Worm (Caenorhabditis elegans) whole organism, mixed stage, embryonic: ENCODE results near the gene srsx-40.

ENCODE experiments used
- M03D4.4 ChIP-seq: sonication (generic microtip); optimal IDR thresholded peaks from 2 replicates; lab custom pipeline; 2017; ENCODE audit warnings: mild to moderate bottlenecking, missing genetic modification characterization, missing compliant biosample characterization
- bed-3 ChIP-seq: fragments of 200-800 bp; sonication (Bioruptor generic); optimal IDR thresholded peaks from 3 replicates; lab custom pipeline; 2018; ENCODE audit warnings: mild to moderate bottlenecking, missing genetic modification characterization, moderate library complexity, missing compliant biosample characterization
- blmp-1 ChIP-seq: fragments of 150-350 bp; optimal IDR thresholded peaks from 2 replicates; lab custom pipeline; 2014; ENCODE audit warnings: missing biosample characterization, missing genetic modification characterization
- ceh-39 ChIP-seq: fragments of 150-350 bp; optimal IDR thresholded peaks from 2 replicates; lab custom pipeline; 2014; ENCODE audit warnings: missing biosample characterization, missing genetic modification characterization
- ceh-43 ChIP-seq: fragments of 200-800 bp; sonication (Bioruptor generic); optimal IDR thresholded peaks from 2 replicates; lab custom pipeline; 2018; ENCODE audit warnings: mild to moderate bottlenecking, missing genetic modification characterization, moderate library complexity, missing compliant biosample characterization
- ceh-83 ChIP-seq: fragments of 200-800 bp; sonication (Bioruptor generic); optimal IDR thresholded peaks from 2 replicates; lab custom pipeline; 2018; ENCODE audit warnings: mild to moderate bottlenecking, missing genetic modification characterization, missing compliant biosample characterization
- ces-1 ChIP-seq: fragments of 150-350 bp; optimal IDR thresholded peaks from 2 replicates; lab custom pipeline; 2014; ENCODE audit warnings: missing biosample characterization, missing genetic modification reagents, missing genetic modification characterization
- cnd-1 ChIP-seq: fragments of 200-800 bp; sonication (Bioruptor generic); optimal IDR thresholded peaks from 2 replicates; lab custom pipeline; 2018; ENCODE audit warnings: mild to moderate bottlenecking, missing genetic modification characterization, missing compliant biosample characterization
- drap-1 ChIP-seq: fragments of 200-800 bp; sonication (Bioruptor generic); optimal IDR thresholded peaks from 3 replicates; lab custom pipeline; 2018; ENCODE audit warnings: mild to moderate bottlenecking, missing genetic modification characterization, missing compliant biosample characterization
- elt-1 ChIP-seq: sonication (generic microtip); optimal IDR thresholded peaks from 2 replicates; lab custom pipeline; 2017; ENCODE audit warnings: missing genetic modification characterization, mild to moderate bottlenecking, missing compliant biosample characterization, antibody characterized with exemption, moderate library complexity, borderline replicate concordance; ENCODE audit not compliant: insufficient read depth
- elt-3 ChIP-seq: fragments of 150-350 bp; optimal IDR thresholded peaks from 2 replicates; lab custom pipeline; 2014; ENCODE audit warnings: missing biosample characterization, missing genetic modification characterization
- flh-1 ChIP-seq: fragments of 200-800 bp; sonication (Bioruptor generic); optimal IDR thresholded peaks from 2 replicates; lab custom pipeline; 2018; ENCODE audit warnings: mild to moderate bottlenecking, missing genetic modification characterization, moderate library complexity, missing compliant biosample characterization
- ham-2 ChIP-seq: fragments of 200-800 bp; sonication (Bioruptor generic); optimal IDR thresholded peaks from 2 replicates; lab custom pipeline; 2018; ENCODE audit warnings: mild to moderate bottlenecking, missing genetic modification characterization, missing compliant biosample characterization
- hlh-1 ChIP-seq: fragments of 150-350 bp; optimal IDR thresholded peaks from 2 replicates; lab custom pipeline; 2014; ENCODE audit warnings: missing biosample characterization, missing genetic modification reagents, missing genetic modification characterization
- lin-13 ChIP-seq: fragments of 150-350 bp; optimal IDR thresholded peaks from 2 replicates; lab custom pipeline; 2014; ENCODE audit warnings: missing biosample characterization, missing genetic modification characterization
- lin-32 ChIP-seq: fragments of 200-800 bp; sonication (Bioruptor generic); optimal IDR thresholded peaks from 2 replicates; lab custom pipeline; 2018; ENCODE audit warnings: mild to moderate bottlenecking, missing genetic modification characterization, missing compliant biosample characterization
- lsy-2 ChIP-seq: fragments of 150-350 bp; optimal IDR thresholded peaks from 2 replicates; lab custom pipeline; 2014; ENCODE audit warnings: missing biosample characterization, missing genetic modification characterization
- mab-5 ChIP-seq: fragments of 150-350 bp; optimal IDR thresholded peaks from 2 replicates; lab custom pipeline; 2014; ENCODE audit warnings: missing biosample characterization, missing genetic modification characterization
- mep-1 ChIP-seq: fragments of 150-350 bp; optimal IDR thresholded peaks from 2 replicates; lab custom pipeline; 2017; ENCODE audit warnings: missing biosample characterization, missing genetic modification reagents, missing genetic modification characterization, inconsistent platforms
- mls-2 ChIP-seq: sonication (generic microtip); optimal IDR thresholded peaks from 2 replicates; lab custom pipeline; 2016; ENCODE audit warnings: mild to moderate bottlenecking, missing genetic modification characterization, moderate library complexity, missing compliant biosample characterization
- nhr-12 ChIP-seq: fragments of 150-350 bp; optimal IDR thresholded peaks from 2 replicates; lab custom pipeline; 2014; ENCODE audit warnings: missing biosample characterization, missing genetic modification characterization
- nhr-2 ChIP-seq: fragments of 150-350 bp; optimal IDR thresholded peaks from 2 replicates; lab custom pipeline; 2014; ENCODE audit warnings: missing biosample characterization, missing genetic modification characterization
- nhr-237 ChIP-seq: fragments of 150-350 bp; optimal IDR thresholded peaks from 2 replicates; lab custom pipeline; 2014; ENCODE audit warnings: missing biosample characterization, missing genetic modification characterization
- nhr-28 ChIP-seq: fragments of 150-350 bp; optimal IDR thresholded peaks from 2 replicates; lab custom pipeline; 2014; ENCODE audit warnings: missing biosample characterization, missing genetic modification characterization
- nhr-76 ChIP-seq: sonication (generic microtip); optimal IDR thresholded peaks from 2 replicates; lab custom pipeline; 2017; ENCODE audit warnings: missing biosample characterization, missing genetic modification characterization
- pha-4 ChIP-seq: fragments of 150-350 bp; optimal IDR thresholded peaks from 2 replicates; lab custom pipeline; 2018; ENCODE audit warnings: missing biosample characterization, missing genetic modification reagents, missing genetic modification characterization
- sem-2 ChIP-seq: fragments of 200-800 bp; sonication (Bioruptor generic); optimal IDR thresholded peaks from 2 replicates; lab custom pipeline; 2018; ENCODE audit warnings: mild to moderate bottlenecking, missing genetic modification characterization, missing compliant biosample characterization
- snpc-4 ChIP-seq: fragments of 150-350 bp; optimal IDR thresholded peaks from 2 replicates; lab custom pipeline; 2014; ENCODE audit warnings: missing biosample characterization, missing genetic modification characterization
- sptf-1 ChIP-seq: sonication (generic microtip); optimal IDR thresholded peaks from 2 replicates; lab custom pipeline; 2017; ENCODE audit warnings: mild to moderate bottlenecking, missing genetic modification characterization, moderate library complexity, missing compliant biosample characterization
- tbx-8 ChIP-seq: fragments of 200-800 bp; sonication (Bioruptor generic); optimal IDR thresholded peaks from 2 replicates; lab custom pipeline; 2018; ENCODE audit warnings: mild to moderate bottlenecking, missing genetic modification characterization, moderate library complexity, missing compliant biosample characterization
- unc-120 ChIP-seq: sonication (generic microtip); optimal IDR thresholded peaks from 2 replicates; lab custom pipeline; 2017; ENCODE audit warnings: missing genetic modification characterization, missing compliant biosample characterization; ENCODE audit not compliant: poor library complexity, severe bottlenecking
- unc-39 ChIP-seq: fragments of 150-350 bp; optimal IDR thresholded peaks from 2 replicates; lab custom pipeline; 2014; ENCODE audit warnings: missing biosample characterization, missing genetic modification characterization
- unc-62 ChIP-seq: fragments of 150-350 bp; optimal IDR thresholded peaks from 2 replicates; lab custom pipeline; 2014; ENCODE audit warnings: missing biosample characterization, missing genetic modification reagents, missing genetic modification characterization
- zip-8 ChIP-seq: fragments of 150-350 bp; optimal IDR thresholded peaks from 2 replicates; lab custom pipeline; 2014; ENCODE audit warnings: missing biosample characterization, missing genetic modification characterization
- ztf-11 ChIP-seq: fragments of 150-350 bp; optimal IDR thresholded peaks from 2 replicates; lab custom pipeline; 2014; ENCODE audit warnings: missing biosample characterization, missing genetic modification characterization

srsx-40 gene

ce11 chrV:7730488-7730887 lies 27.1 kb upstream of the srsx-40 start:
- no peak for TF ChIP-seq blmp-1 (tag; lab: Kevin White, UChicago)
- TF ChIP-seq ceh-83 (GFP tag; lab: Kevin White, UChicago) = peak; percentile 21
- TF ChIP-seq mls-2 (tag; lab: Kevin White, UChicago) = peak; percentile 39
- no peak for TF ChIP-seq elt-1 (tag; lab: Kevin White, UChicago)
- peak; percentile 5 for TF ChIP-seq drap-1
- TF ChIP-seq unc-62 (GFP tag; lab: Kevin White, UChicago) = no peak
- TF ChIP-seq sptf-1 (tag; lab: Kevin White, UChicago) = peak; percentile 34

- TF ChIP-seq hlh-1 (no peak), ceh-83 (GFP tag; lab: Kevin White, UChicago) (no peak)
Measured at ce11 chrV:7728679-7729027, 25.2 kb upstream of the srsx-40 start, which contains the start of gene Y97E10C.1. Gene Y97E10C.1 (plus strand): TSS chrV:7728879.

ce11 chrV:7728003-7728678 lies 24.7 kb upstream of the srsx-40 start:
- TF ChIP-seq unc-120 (tag; lab: Kevin White, UChicago) = peak; percentile 97
- no peak for TF ChIP-seq nhr-12 (tag; lab: Kevin White, UChicago)
- TF ChIP-seq lin-13 = no peak
- no peak for TF ChIP-seq M03D4.4 (tag; lab: Kevin White, UChicago)
- TF ChIP-seq sem-2 (GFP tag; lab: Kevin White, UChicago) = no peak
- TF ChIP-seq ces-1 (GFP tag; lab: Kevin White, UChicago) = peak; percentile 93
- peak; percentile 64 for TF ChIP-seq ham-2 (GFP tag; lab: Kevin White, UChicago)
- TF ChIP-seq ceh-43 (GFP tag; lab: Kevin White, UChicago) = no peak
- TF ChIP-seq mab-5 (tag; lab: Kevin White, UChicago) = peak; percentile 49
- no peak for TF ChIP-seq snpc-4 (tag; lab: Kevin White, UChicago)
- no peak for TF ChIP-seq drap-1
- TF ChIP-seq hlh-1 = no peak
- TF ChIP-seq unc-39 = no peak
- TF ChIP-seq lsy-2 (tag; lab: Kevin White, UChicago) = peak; percentile 5
- no peak for TF ChIP-seq zip-8
- TF ChIP-seq ceh-83 (GFP tag; lab: Kevin White, UChicago) = no peak
- no peak for TF ChIP-seq elt-1 (tag; lab: Kevin White, UChicago)
- TF ChIP-seq bed-3 (GFP tag; lab: Kevin White, UChicago) = no peak
- peak; percentile 16 for TF ChIP-seq pha-4 (tag; lab: Kevin White, UChicago)
- TF ChIP-seq nhr-237 (tag; lab: Kevin White, UChicago) = no peak
- TF ChIP-seq blmp-1 (tag; lab: Kevin White, UChicago) = peak; percentile 50
- no peak for TF ChIP-seq mep-1 (tag; lab: Kevin White, UChicago)
- no peak for TF ChIP-seq cnd-1
- TF ChIP-seq ceh-39 (tag; lab: Kevin White, UChicago) = no peak
- peak; percentile 58 for TF ChIP-seq mls-2 (tag; lab: Kevin White, UChicago)
- TF ChIP-seq unc-62 (GFP tag; lab: Kevin White, UChicago) = no peak
- peak; percentile 12 for TF ChIP-seq sptf-1 (tag; lab: Kevin White, UChicago)
- TF ChIP-seq nhr-2 (tag; lab: Kevin White, UChicago) = no peak
- no peak for TF ChIP-seq nhr-28
- no peak for TF ChIP-seq flh-1
- no peak for TF ChIP-seq lin-32 (GFP tag; lab: Kevin White, UChicago)
- TF ChIP-seq nhr-76 (tag; lab: Kevin White, UChicago) = no peak
- TF ChIP-seq elt-3 (tag; lab: Kevin White, UChicago) = no peak
- TF ChIP-seq tbx-8 (GFP tag; lab: Kevin White, UChicago) = no peak
- no peak for TF ChIP-seq ztf-11
- TF ChIP-seq, all 35 proteins: peak for 9

- no peak for TF ChIP-seq mab-5 (tag; lab: Kevin White, UChicago)
- no peak for TF ChIP-seq ceh-43 (GFP tag; lab: Kevin White, UChicago)
- TF ChIP-seq flh-1 = no peak
- TF ChIP-seq ceh-39 (tag; lab: Kevin White, UChicago) = no peak
- TF ChIP-seq elt-1 (tag; lab: Kevin White, UChicago) = no peak
- no peak for TF ChIP-seq unc-62 (GFP tag; lab: Kevin White, UChicago)
- TF ChIP-seq nhr-28 = no peak
- no peak for TF ChIP-seq unc-120 (tag; lab: Kevin White, UChicago)
- TF ChIP-seq ham-2 (GFP tag; lab: Kevin White, UChicago) = no peak
- no peak for TF ChIP-seq lsy-2 (tag; lab: Kevin White, UChicago)
Measured at ce11 chrV:7726927-7727326, 23.5 kb upstream of the srsx-40 start.
